Worm (Caenorhabditis elegans): ENCODE measurements around the gene ced-3.

ced-3 gene

ce11 chrIV:13180723-13181122 lies 23.2 kb downstream of the ced-3 start, which contains the start of gene F58D2.3:
Gene F58D2.3, minus strand, starts transcription at chrIV:13180823.
- TF ChIP-seq F13H6.1 (tag; optimal IDR thresholded peaks at IDR 0.05) (no peak), nhr-6 (tag; optimal IDR thresholded peaks at IDR 0.05) (no peak), aly-2 (tag; optimal IDR thresholded peaks at IDR 0.05) (no peak), zag-1 (tag; optimal IDR thresholded peaks at IDR 0.05) (no peak)

ce11 chrIV:13179295-13179694 lies 24.6 kb downstream of the ced-3 start, which contains the start of gene lev-1:
Gene lev-1, minus strand, starts transcription at chrIV:13179395.
- peak; percentile 31 for TF ChIP-seq nhr-129 (tag; optimal IDR thresholded peaks at IDR 0.05)
- no peak for TF ChIP-seq crh-2 (tag; optimal IDR thresholded peaks at IDR 0.05)
- TF ChIP-seq mdl-1 (tag; optimal IDR thresholded peaks at IDR 0.05) = no peak
- TF ChIP-seq mbf-1 (tag; optimal IDR thresholded peaks at IDR 0.05) = no peak
- TF ChIP-seq Y55F3AM.14 (GFP tag; optimal IDR thresholded peaks at IDR 0.05) = no peak
- TF ChIP-seq skn-1 (tag; optimal IDR thresholded peaks at IDR 0.05) = no peak

- TF ChIP-seq alr-1 (tag; optimal IDR thresholded peaks at IDR 0.05) = no peak
- no peak for TF ChIP-seq lin-11 (tag; optimal IDR thresholded peaks at IDR 0.05)
- no peak for TF ChIP-seq nhr-77 (tag; optimal IDR thresholded peaks at IDR 0.05)
- no peak for TF ChIP-seq C34F6.9 (tag; optimal IDR thresholded peaks at IDR 0.05)
- TF ChIP-seq elt-1 (tag; optimal IDR thresholded peaks at IDR 0.05) = no peak
- TF ChIP-seq lsy-2 (tag; optimal IDR thresholded peaks at IDR 0.05) = no peak
- no peak for TF ChIP-seq nhr-21 (tag; optimal IDR thresholded peaks at IDR 0.05)
- no peak for TF ChIP-seq ceh-82 (tag; optimal IDR thresholded peaks at IDR 0.05)
- no peak for TF ChIP-seq ztf-4 (tag; optimal IDR thresholded peaks at IDR 0.05)
- TF ChIP-seq mdl-1 (tag; optimal IDR thresholded peaks at IDR 0.05) = no peak
- no peak for TF ChIP-seq crh-2 (tag; optimal IDR thresholded peaks at IDR 0.05)
- no peak for TF ChIP-seq ztf-1 (GFP tag; conservative IDR thresholded peaks at IDR 0.05)
- TF ChIP-seq gmeb-1 (tag; optimal IDR thresholded peaks at IDR 0.05) = no peak
These were observed 30.6 kb downstream of the ced-3 start for ce11 chrIV:13173359-13173758.

- TF ChIP-seq zag-1 (tag; optimal IDR thresholded peaks at IDR 0.05) = no peak
- no peak for TF ChIP-seq dmd-4 (tag; optimal IDR thresholded peaks at IDR 0.05)
- TF ChIP-seq nhr-237 (tag; optimal IDR thresholded peaks at IDR 0.05) = no peak
- no peak for TF ChIP-seq sma-9 (GFP tag; optimal IDR thresholded peaks at IDR 0.05)
- no peak for TF ChIP-seq sma-9 (tag; optimal IDR thresholded peaks at IDR 0.05)
- TF ChIP-seq elt-3 (tag; optimal IDR thresholded peaks at IDR 0.05) = no peak
- no peak for TF ChIP-seq nhr-129 (tag; optimal IDR thresholded peaks at IDR 0.05)
- TF ChIP-seq snpc-4 (tag; optimal IDR thresholded peaks at IDR 0.05) = no peak
- TF ChIP-seq nhr-77 (tag; optimal IDR thresholded peaks at IDR 0.05) = no peak
- TF ChIP-seq ztf-4 (tag; optimal IDR thresholded peaks at IDR 0.05) = no peak
- no peak for TF ChIP-seq sma-3 (GFP tag; optimal IDR thresholded peaks at IDR 0.05)
- TF ChIP-seq unc-55 (GFP tag; optimal IDR thresholded peaks at IDR 0.05) = no peak
- TF ChIP-seq ceh-16 (tag; optimal IDR thresholded peaks at IDR 0.05) = no peak
- no peak for TF ChIP-seq R02D3.7 (tag; optimal IDR thresholded peaks at IDR 0.05)
- no peak for TF ChIP-seq nhr-12 (tag; optimal IDR thresholded peaks at IDR 0.05)
- no peak for TF ChIP-seq sem-4 (tag; optimal IDR thresholded peaks at IDR 0.05)
- no peak for TF ChIP-seq Y55F3AM.14 (GFP tag; optimal IDR thresholded peaks at IDR 0.05)
- no peak for TF ChIP-seq ztf-11 (tag; optimal IDR thresholded peaks at IDR 0.05)
- TF ChIP-seq ZK546.5 (tag; optimal IDR thresholded peaks at IDR 0.05) = no peak
- no peak for TF ChIP-seq mbf-1 (tag; optimal IDR thresholded peaks at IDR 0.05)
These were observed 33.7 kb downstream of the ced-3 start, which contains the start of gene nas-14 for ce11 chrIV:13170241-13170640. Gene nas-14, plus strand, starts transcription at chrIV:13170541.

ce11 chrIV:13167534-13167933 lies 36.4 kb downstream of the ced-3 start:
- TF ChIP-seq nhr-10 (tag; optimal IDR thresholded peaks at IDR 0.05) (no peak), nhr-11 (tag; optimal IDR thresholded peaks at IDR 0.05) (no peak), nhr-129 (tag; optimal IDR thresholded peaks at IDR 0.05) (no peak), lin-13 (GFP tag; optimal IDR thresholded peaks at IDR 0.05) (no peak), ztf-4 (tag; optimal IDR thresholded peaks at IDR 0.05) (no peak), mbf-1 (tag; optimal IDR thresholded peaks at IDR 0.05) (no peak), ztf-11 (tag; optimal IDR thresholded peaks at IDR 0.05) (no peak), nhr-23 (tag; optimal IDR thresholded peaks at IDR 0.05) (no peak), sem-4 (tag; optimal IDR thresholded peaks at IDR 0.05) (no peak)

Measured in whole organism, L2 larva.